Fruit fly (Drosophila melanogaster) whole organism, embryonic: ENCODE results near the gene Uba5.

Source experiments
- CG8359 ChIP-seq: fragments of 200-800 bp; sonication (Bioruptor generic); optimal IDR thresholded peaks from 2 replicates; lab custom pipeline; 2017; ENCODE audit warnings: missing biosample characterization, mild to moderate bottlenecking, missing genetic modification characterization, borderline replicate concordance
- Drgx ChIP-seq: fragments of 200-800 bp; sonication (Bioruptor generic); IDR thresholded peaks from 2 replicates; pipeline ENCODE4 v1.3.6; 2022; ENCODE audit warnings: missing biosample characterization, missing genetic modification characterization
- Xrp1 ChIP-seq: fragments of 200-800 bp; sonication (Bioruptor generic); IDR thresholded peaks from 2 replicates; pipeline ENCODE4 v1.3.6; 2022; ENCODE audit warnings: missing biosample characterization, missing genetic modification characterization
- grau ChIP-seq: fragments of 200-800 bp; optimal IDR thresholded peaks from 3 replicates; lab custom pipeline; 2019; ENCODE audit warnings: missing biosample characterization, mild to moderate bottlenecking, missing genetic modification characterization, moderate library complexity

Uba5 gene

dm6 chrX:11531245-11531644 lies 47.9 kb downstream of the Uba5 start:
- TF ChIP-seq Drgx (GFP tag; lab: Robert Waterston, UW): peak; percentile 71
- TF ChIP-seq grau: no peak
- TF ChIP-seq CG8359 (GFP tag; lab: Kevin White, UChicago): peak; percentile 20
- 0 out of 2 replicates have a peak, but pooled peaks have one; percentile 29 for TF ChIP-seq Xrp1 (GFP tag; lab: Robert Waterston, UW)
